Worm (Caenorhabditis elegans) whole organism, midembryonic: Measurements from ENCODE around the gene R11D1.13.

ENCODE experiments used
- T22C8.4 ChIP-seq: fragments of 200-800 bp; sonication (Bioruptor generic); IDR thresholded peaks from 2 replicates; pipeline ENCODE4 v1.3.6; 2022; ENCODE audit warnings: missing genetic modification characterization, missing compliant biosample characterization
- klf-2 ChIP-seq: fragments of 200-800 bp; sonication (Bioruptor generic); conservative IDR thresholded peaks from 2 replicates; pipeline ENCODE4 v1.3.6; 2022; ENCODE audit warnings: missing genetic modification reagents, missing genetic modification characterization, missing compliant biosample characterization
- ref-1 ChIP-seq: fragments of 200-800 bp; sonication (Bioruptor generic); conservative IDR thresholded peaks from 2 replicates; pipeline ENCODE4 v1.3.6; 2022; ENCODE audit warnings: missing genetic modification reagents, missing genetic modification characterization, missing compliant biosample characterization
- ztf-23 ChIP-seq: fragments of 200-800 bp; sonication (Bioruptor generic); IDR thresholded peaks from 2 replicates; pipeline ENCODE4 v1.3.6; 2022; ENCODE audit warnings: missing genetic modification reagents, missing genetic modification characterization, missing compliant biosample characterization

DNA sequence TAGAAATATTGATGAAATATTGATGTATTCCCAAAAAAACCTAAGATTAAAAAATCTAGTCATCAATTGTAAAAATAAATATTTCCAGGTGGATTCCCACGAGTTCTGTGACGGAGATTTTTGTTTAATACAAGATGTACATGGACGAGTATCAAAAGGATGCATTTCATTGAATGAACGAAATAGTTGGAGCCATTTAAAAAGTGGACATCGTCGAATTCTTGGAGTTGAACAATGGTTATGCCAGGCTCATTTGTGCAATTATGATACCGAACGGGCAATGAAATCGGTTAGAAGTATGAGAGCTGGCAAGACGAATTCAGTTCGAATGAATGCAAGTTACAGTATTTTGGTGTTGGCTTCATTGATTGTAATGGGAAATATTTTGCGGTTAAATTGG is 22.6 kb downstream of the R11D1.13 start:
- no peak for TF ChIP-seq ref-1 (GFP tag; lab: Robert Waterston, UW)
- no peak for TF ChIP-seq ztf-23
- TF ChIP-seq T22C8.4 (GFP tag; lab: Robert Waterston, UW): no peak
- TF ChIP-seq klf-2 (GFP tag; lab: Robert Waterston, UW): no peak
